Worm (Caenorhabditis elegans): ENCODE measurements around the gene ceh-87.

ce11 chrII:2719212-2719611, 35.1 kb upstream of the ceh-87 start:
- no peak for TF ChIP-seq nfya-1 (tag; optimal IDR thresholded peaks at IDR 0.05; ENCODE audit: borderline replicate concordance, insufficient read depth)
- TF ChIP-seq F49E8.2 (tag; optimal IDR thresholded peaks at IDR 0.05; ENCODE audit: insufficient read depth): no peak
- TF ChIP-seq ZK185.1 (tag; optimal IDR thresholded peaks at IDR 0.05; ENCODE audit: poor library complexity, severe bottlenecking): no peak

All from whole organism, young adult.